Worm (Caenorhabditis elegans) whole organism, late embryonic: ENCODE results near the gene srv-9.

ENCODE experiments used
- C08G9.2 ChIP-seq: sonication (generic microtip); optimal IDR thresholded peaks from 2 replicates; lab custom pipeline; 2016; ENCODE audit warnings: mild to moderate bottlenecking, missing genetic modification characterization, moderate library complexity, missing compliant biosample characterization
- K02D7.2 ChIP-seq: sonication (generic microtip); optimal IDR thresholded peaks from 2 replicates; lab custom pipeline; 2017; ENCODE audit warnings: mild to moderate bottlenecking, missing genetic modification characterization, missing compliant biosample characterization
- ahr-1 ChIP-seq: sonication (generic microtip); optimal IDR thresholded peaks from 2 replicates; lab custom pipeline; 2016; ENCODE audit warnings: missing genetic modification characterization, missing compliant biosample characterization
- ama-1 ChIP-seq: fragments of 150-350 bp; optimal IDR thresholded peaks from 2 replicates; lab custom pipeline; 2014
- ceh-14 ChIP-seq: sonication (generic microtip); optimal IDR thresholded peaks from 2 replicates; lab custom pipeline; 2016; ENCODE audit warnings: missing genotype, missing genetic modification characterization, missing compliant biosample characterization
- ceh-19 ChIP-seq: fragments of 200-800 bp; sonication (Bioruptor generic); optimal IDR thresholded peaks from 2 replicates; lab custom pipeline; 2018; ENCODE audit warnings: mild to moderate bottlenecking, missing genetic modification characterization, missing compliant biosample characterization
- ceh-2 ChIP-seq: sonication (generic microtip); optimal IDR thresholded peaks from 2 replicates; lab custom pipeline; 2016; ENCODE audit warnings: missing genotype, missing genetic modification characterization, missing compliant biosample characterization
- ceh-24 ChIP-seq: sonication (generic microtip); optimal IDR thresholded peaks from 2 replicates; lab custom pipeline; 2016; ENCODE audit warnings: mild to moderate bottlenecking, missing genetic modification characterization, missing compliant biosample characterization
- ceh-31 ChIP-seq: sonication (generic microtip); optimal IDR thresholded peaks from 2 replicates; lab custom pipeline; 2016; ENCODE audit warnings: missing genetic modification characterization, missing compliant biosample characterization
- ceh-34 ChIP-seq: sonication (generic microtip); optimal IDR thresholded peaks from 2 replicates; lab custom pipeline; 2016; ENCODE audit warnings: mild to moderate bottlenecking, missing genetic modification characterization, missing compliant biosample characterization
- ceh-45 ChIP-seq: fragments of 200-800 bp; sonication (Bioruptor generic); IDR thresholded peaks from 2 replicates; pipeline ENCODE4 v1.3.6; 2022; ENCODE audit warnings: missing genetic modification reagents, missing genetic modification characterization, missing compliant biosample characterization
- dmd-4 ChIP-seq: sonication (generic microtip); optimal IDR thresholded peaks from 2 replicates; lab custom pipeline; 2016; ENCODE audit warnings: borderline replicate concordance, missing genetic modification characterization, missing compliant biosample characterization
- dve-1 ChIP-seq: sonication (generic microtip); optimal IDR thresholded peaks from 2 replicates; lab custom pipeline; 2017; ENCODE audit warnings: antibody characterized with exemption, mild to moderate bottlenecking, missing genetic modification characterization, missing compliant biosample characterization
- elt-2 ChIP-seq: sonication (generic microtip); optimal IDR thresholded peaks from 2 replicates; lab custom pipeline; 2016; ENCODE audit warnings: missing genetic modification reagents, missing genetic modification characterization, missing compliant biosample characterization
- elt-4 ChIP-seq: sonication (generic microtip); optimal IDR thresholded peaks from 2 replicates; lab custom pipeline; 2016; ENCODE audit warnings: missing genetic modification characterization, missing compliant biosample characterization
- gmeb-2 ChIP-seq: sonication (generic microtip); optimal IDR thresholded peaks from 2 replicates; lab custom pipeline; 2016; ENCODE audit warnings: missing genetic modification characterization, inconsistent platforms, missing compliant biosample characterization
- hlh-30 ChIP-seq: sonication (generic microtip); optimal IDR thresholded peaks from 2 replicates; lab custom pipeline; 2017; ENCODE audit warnings: antibody characterized with exemption, missing genetic modification characterization, missing compliant biosample characterization; ENCODE audit not compliant: insufficient read depth
- hlh-6 ChIP-seq: sonication (generic microtip); optimal IDR thresholded peaks from 2 replicates; lab custom pipeline; 2016; ENCODE audit warnings: missing genotype, missing genetic modification characterization, missing compliant biosample characterization
- madf-2 ChIP-seq: sonication (generic microtip); optimal IDR thresholded peaks from 2 replicates; lab custom pipeline; 2017; ENCODE audit warnings: missing genetic modification characterization, missing compliant biosample characterization
- mec-3 ChIP-seq: sonication (generic microtip); optimal IDR thresholded peaks from 2 replicates; lab custom pipeline; 2016; ENCODE audit warnings: borderline replicate concordance, missing genetic modification characterization, missing compliant biosample characterization
- nfya-1 ChIP-seq: sonication (generic microtip); optimal IDR thresholded peaks from 2 replicates; lab custom pipeline; 2017; ENCODE audit warnings: missing genetic modification characterization, mild to moderate bottlenecking, missing compliant biosample characterization, antibody characterized with exemption, moderate library complexity
- npax-4 ChIP-seq: sonication (generic microtip); optimal IDR thresholded peaks from 2 replicates; lab custom pipeline; 2016; ENCODE audit warnings: missing genetic modification characterization, missing compliant biosample characterization
- pag-3 ChIP-seq: sonication (generic microtip); optimal IDR thresholded peaks from 2 replicates; lab custom pipeline; 2016; ENCODE audit warnings: missing compliant biosample characterization, missing genetic modification characterization, borderline replicate concordance
- pax-1 ChIP-seq: fragments of 150-350 bp; optimal IDR thresholded peaks from 2 replicates; lab custom pipeline; 2014; ENCODE audit warnings: missing biosample characterization, missing genetic modification characterization
- pha-4 ChIP-seq: fragments of 150-350 bp; optimal IDR thresholded peaks from 2 replicates; lab custom pipeline; 2018; ENCODE audit warnings: missing biosample characterization, missing genetic modification reagents, missing genetic modification characterization
- pqm-1 ChIP-seq: sonication (generic microtip); optimal IDR thresholded peaks from 2 replicates; lab custom pipeline; 2016; ENCODE audit warnings: missing genetic modification characterization, missing compliant biosample characterization
- pros-1 ChIP-seq: fragments of 150-350 bp; optimal IDR thresholded peaks from 2 replicates; lab custom pipeline; 2014; ENCODE audit warnings: missing biosample characterization, missing genetic modification reagents, missing genetic modification characterization
- rnt-1 ChIP-seq: sonication (generic microtip); optimal IDR thresholded peaks from 2 replicates; lab custom pipeline; 2016; ENCODE audit warnings: missing genetic modification characterization, missing compliant biosample characterization
- sox-4 ChIP-seq: sonication (generic microtip); optimal IDR thresholded peaks from 2 replicates; lab custom pipeline; 2017; ENCODE audit warnings: mild to moderate bottlenecking, missing genetic modification characterization, inconsistent platforms, missing compliant biosample characterization
- syd-9 ChIP-seq: sonication (generic microtip); optimal IDR thresholded peaks from 2 replicates; lab custom pipeline; 2016; ENCODE audit warnings: mild to moderate bottlenecking, missing genetic modification characterization, moderate library complexity, missing compliant biosample characterization
- tbx-2 ChIP-seq: sonication (generic microtip); optimal IDR thresholded peaks from 2 replicates; lab custom pipeline; 2016; ENCODE audit warnings: missing genetic modification characterization, missing compliant biosample characterization
- tbx-7 ChIP-seq: sonication (generic microtip); optimal IDR thresholded peaks from 2 replicates; lab custom pipeline; 2016; ENCODE audit warnings: missing genotype, missing genetic modification characterization, missing compliant biosample characterization
- ttx-3 ChIP-seq: sonication (generic microtip); optimal IDR thresholded peaks from 2 replicates; lab custom pipeline; 2016; ENCODE audit warnings: missing genetic modification reagents, missing genetic modification characterization, missing compliant biosample characterization
- unc-55 ChIP-seq: sonication (generic microtip); optimal IDR thresholded peaks from 2 replicates; lab custom pipeline; 2017; ENCODE audit warnings: missing biosample characterization, missing genetic modification reagents, missing genetic modification characterization
- ztf-16 ChIP-seq: sonication (generic microtip); optimal IDR thresholded peaks from 2 replicates; lab custom pipeline; 2017; ENCODE audit warnings: missing genetic modification characterization, missing compliant biosample characterization

Gene srv-9

DNA sequence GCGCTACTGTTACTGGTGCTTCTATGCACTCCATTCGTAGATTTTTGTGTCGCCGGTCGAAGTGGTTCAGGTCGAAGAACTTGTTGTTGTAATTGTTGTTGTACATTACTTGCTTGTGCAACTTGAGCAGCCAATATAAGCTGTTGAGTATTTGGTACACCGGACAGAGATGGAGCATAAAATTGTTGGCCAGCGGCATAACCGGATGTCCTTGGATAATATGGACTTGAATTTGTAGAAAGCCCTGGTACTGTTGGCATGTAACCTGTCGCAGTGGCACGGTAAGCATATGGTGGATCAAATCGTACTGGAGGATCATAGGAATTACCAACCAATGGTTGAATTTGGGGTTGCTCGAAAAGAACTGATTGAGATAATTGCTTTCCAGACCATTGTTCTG, 34.0 kb downstream of the srv-9 start:
- TF ChIP-seq syd-9 (tag; lab: Kevin White, UChicago) (no peak), dmd-4 (no peak), mec-3 (tag; lab: Kevin White, UChicago) (no peak)

DNA sequence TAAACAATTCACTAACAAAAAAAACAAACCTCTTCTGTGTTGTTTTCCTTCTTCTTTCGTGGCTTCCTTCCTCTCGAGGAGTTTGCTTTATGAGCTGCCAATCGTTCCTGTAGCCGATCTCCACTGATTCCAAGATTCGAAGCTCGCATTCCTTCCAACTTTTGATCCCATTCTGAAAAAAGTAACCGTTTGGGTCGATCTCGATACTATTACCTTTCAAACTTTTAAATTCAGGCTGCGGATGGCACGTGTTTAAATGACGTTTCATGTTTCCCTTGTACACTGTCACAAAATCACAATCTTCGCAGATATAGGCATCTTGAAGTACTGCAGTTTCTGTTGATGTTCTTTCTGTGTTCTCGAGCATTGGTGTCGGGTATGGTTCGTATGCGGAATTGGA, 35.5 kb downstream of the srv-9 start:
- TF ChIP-seq pqm-1 (no peak), ama-1 (lab: Kevin White, UChicago) (peak; percentile 10)

DNA sequence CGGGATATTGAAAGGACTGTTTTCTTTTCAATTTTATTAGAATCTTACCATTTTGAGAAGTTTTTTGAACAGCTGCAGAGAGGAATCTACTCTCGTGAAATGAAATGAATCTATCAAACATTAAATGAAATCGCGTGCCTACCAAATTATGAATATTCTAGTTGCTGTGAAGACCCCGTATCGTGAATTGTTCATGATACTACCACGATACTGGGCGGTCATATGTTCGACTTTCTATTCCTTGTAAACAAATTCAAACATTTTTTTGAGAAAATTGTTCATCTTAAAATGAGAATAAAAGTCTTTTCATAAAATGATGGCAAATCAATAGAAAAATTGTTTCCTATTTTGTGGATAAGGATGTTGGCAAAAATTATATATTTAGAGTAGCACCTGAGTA, 37.1 kb downstream of the srv-9 start, which contains the start of gene gcy-34:
gcy-34 (minus strand) TSS at position 101 of the 400 bp plus-strand sequence.
- TF ChIP-seq ceh-45 (no peak), ceh-19 (GFP tag; lab: Kevin White, UChicago) (no peak), syd-9 (tag; lab: Kevin White, UChicago) (no peak), pax-1 (tag; lab: Kevin White, UChicago) (no peak), hlh-30 (tag; lab: Kevin White, UChicago) (no peak), pha-4 (no peak), madf-2 (tag; lab: Kevin White, UChicago) (no peak), ttx-3 (tag; lab: Kevin White, UChicago) (no peak), gmeb-2 (no peak), pros-1 (tag; lab: Kevin White, UChicago) (no peak), nfya-1 (no peak)

DNA sequence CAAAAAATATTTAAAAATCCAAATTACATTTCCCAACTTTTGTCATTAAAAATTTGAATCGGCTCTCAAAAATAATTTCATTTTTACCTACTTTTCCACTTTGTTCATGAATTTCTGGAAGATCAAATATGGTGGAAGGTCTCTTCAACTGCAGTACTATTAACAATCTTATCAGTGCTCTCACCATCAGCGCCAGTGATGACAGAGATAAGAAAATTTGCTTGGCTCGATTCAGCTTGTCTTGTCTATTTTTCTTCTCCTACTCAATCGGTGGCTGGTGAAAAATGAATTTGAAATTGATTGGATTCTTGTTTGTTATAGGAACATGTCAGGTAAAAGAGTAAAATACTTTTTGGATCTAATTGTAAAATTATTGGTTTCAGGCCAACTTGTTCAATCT, 42.0 kb downstream of the srv-9 start, which contains the start of gene cpz-2:
cpz-2 (plus strand) TSS at position 210 of the 400 bp plus-strand sequence.
- TF ChIP-seq elt-2 (tag; lab: Kevin White, UChicago): peak; percentile 72
- no peak for TF ChIP-seq ceh-34

DNA sequence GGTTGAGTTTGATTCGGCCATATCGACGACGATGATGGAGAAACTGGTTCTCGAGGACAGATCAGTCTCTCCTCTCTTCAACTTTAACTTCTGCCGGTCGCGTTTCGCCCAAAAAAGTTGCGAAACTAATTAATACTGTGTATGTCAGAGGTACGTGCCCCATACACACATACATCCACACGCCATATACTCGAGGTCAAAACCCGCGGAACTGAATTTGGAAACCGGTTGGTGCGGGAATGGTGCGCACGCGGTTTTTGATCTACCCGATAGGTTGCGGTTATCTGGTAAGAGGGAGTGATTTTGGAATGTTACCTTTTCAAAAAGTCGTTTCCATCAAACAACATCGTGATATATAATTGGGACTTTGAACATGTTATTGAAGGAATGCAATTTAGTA, 42.8 kb downstream of the srv-9 start, which contains the start of gene ifbp-1:
ifbp-1 (minus strand) TSS at position 85 of the 400 bp plus-strand sequence.
- TF ChIP-seq ahr-1 (no peak), mec-3 (tag; lab: Kevin White, UChicago) (no peak), ceh-2 (no peak), ceh-24 (tag; lab: Kevin White, UChicago) (no peak)

DNA sequence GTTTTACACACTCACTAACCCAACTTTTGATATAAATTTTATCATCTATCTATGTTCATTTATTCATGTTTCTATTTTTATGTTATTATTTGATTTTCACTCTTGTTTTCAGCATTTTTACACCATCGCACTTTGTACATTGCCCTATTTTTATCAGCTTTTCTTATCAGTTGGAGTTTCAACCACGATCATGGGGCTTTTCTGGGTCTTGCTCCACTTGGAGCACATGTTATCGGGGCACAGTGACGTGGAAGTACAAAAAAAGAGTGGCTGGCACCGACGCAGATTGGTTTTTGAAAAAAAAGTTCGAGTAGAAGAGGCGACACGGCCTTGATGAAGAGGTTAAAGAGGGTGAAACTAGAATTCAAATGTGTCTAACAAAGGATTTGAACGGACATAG, 45.8 kb downstream of the srv-9 start:
- TF ChIP-seq K02D7.2 (no peak), elt-2 (tag; lab: Kevin White, UChicago) (peak; percentile 81)

DNA sequence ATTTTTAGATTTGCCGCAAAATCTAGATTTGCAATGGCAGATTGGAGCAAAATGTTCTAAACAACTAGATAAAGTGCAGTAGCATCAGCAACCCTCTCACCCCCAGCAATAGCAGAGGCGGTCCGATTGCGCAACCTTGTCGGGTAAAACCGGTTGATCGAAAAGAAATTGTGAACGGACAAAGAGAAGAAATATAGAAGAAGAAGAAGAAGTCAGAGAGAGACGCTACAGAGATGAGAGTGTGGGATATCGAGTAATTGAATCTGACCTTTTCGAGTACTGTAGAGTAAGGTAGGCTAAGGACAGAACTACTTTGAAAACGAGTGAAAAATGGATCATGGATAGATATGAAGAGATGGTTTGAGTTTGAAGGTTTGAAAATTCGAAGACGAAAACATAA, 47.1 kb downstream of the srv-9 start:
- TF ChIP-seq tbx-7 (tag; lab: Kevin White, UChicago): no peak
- no peak for TF ChIP-seq pqm-1
- no peak for TF ChIP-seq rnt-1 (tag; lab: Kevin White, UChicago)
- no peak for TF ChIP-seq nfya-1
- TF ChIP-seq C08G9.2: no peak
- TF ChIP-seq gmeb-2: no peak
- no peak for TF ChIP-seq ceh-31
- no peak for TF ChIP-seq elt-4
- no peak for TF ChIP-seq dve-1
- no peak for TF ChIP-seq hlh-6 (tag; lab: Kevin White, UChicago)
- no peak for TF ChIP-seq ztf-16 (tag; lab: Kevin White, UChicago)
- TF ChIP-seq ceh-24 (tag; lab: Kevin White, UChicago): no peak
- no peak for TF ChIP-seq ceh-14 (tag; lab: Kevin White, UChicago)
- TF ChIP-seq tbx-2 (tag; lab: Kevin White, UChicago): no peak
- no peak for TF ChIP-seq pros-1 (tag; lab: Kevin White, UChicago)
- no peak for TF ChIP-seq unc-55 (GFP tag; lab: Kevin White, UChicago)
- TF ChIP-seq npax-4 (tag; lab: Kevin White, UChicago): no peak
- TF ChIP-seq pag-3 (tag; lab: Kevin White, UChicago): no peak
- no peak for TF ChIP-seq sox-4 (tag; lab: Kevin White, UChicago)
